Worm (Caenorhabditis elegans) whole organism, L2 larva: ENCODE measurements around the gene K02E2.7.
A peak's percentile ranks its signal among the peaks of the same experiment; 100 is the strongest.

ENCODE experiments used
- F13H6.1 ChIP-seq: sonication (generic microtip); optimal IDR thresholded peaks from 2 replicates; lab custom pipeline; 2016; ENCODE audit warnings: missing genetic modification characterization, missing compliant biosample characterization
- R02D3.7 ChIP-seq: fragments of 150-350 bp; optimal IDR thresholded peaks from 2 replicates; lab custom pipeline; 2014; ENCODE audit warnings: missing biosample characterization, missing genetic modification characterization
- ZK546.5 ChIP-seq: sonication (generic microtip); optimal IDR thresholded peaks from 2 replicates; lab custom pipeline; 2017; ENCODE audit warnings: missing biosample characterization, missing genetic modification characterization
- alr-1 ChIP-seq: fragments of 150-350 bp; optimal IDR thresholded peaks from 2 replicates; lab custom pipeline; 2014; ENCODE audit warnings: missing biosample characterization, missing genetic modification characterization
- aly-2 ChIP-seq: fragments of 150-350 bp; optimal IDR thresholded peaks from 2 replicates; lab custom pipeline; 2014; ENCODE audit warnings: missing biosample characterization, missing genetic modification characterization
- ama-1 ChIP-seq: fragments of 150-350 bp; optimal IDR thresholded peaks from 2 replicates; lab custom pipeline; 2018; ENCODE audit warnings: inconsistent platforms
- blmp-1 ChIP-seq: sonication (generic microtip); optimal IDR thresholded peaks from 2 replicates; lab custom pipeline; 2017; ENCODE audit warnings: missing genetic modification characterization, mild to moderate bottlenecking, missing compliant biosample characterization, antibody characterized with exemption, moderate library complexity; ENCODE audit not compliant: insufficient read depth
- crh-2 ChIP-seq: sonication (generic microtip); optimal IDR thresholded peaks from 2 replicates; lab custom pipeline; 2017; ENCODE audit warnings: missing biosample characterization, missing genetic modification characterization
- elt-1 ChIP-seq: fragments of 150-350 bp; optimal IDR thresholded peaks from 2 replicates; lab custom pipeline; 2014; ENCODE audit warnings: missing biosample characterization, missing genetic modification characterization
- fos-1 ChIP-seq: fragments of 150-350 bp; optimal IDR thresholded peaks from 2 replicates; lab custom pipeline; 2014; ENCODE audit warnings: missing biosample characterization, missing genetic modification characterization
- gmeb-1 ChIP-seq: fragments of 150-350 bp; optimal IDR thresholded peaks from 2 replicates; lab custom pipeline; 2014; ENCODE audit warnings: missing biosample characterization, missing genetic modification characterization
- lin-11 ChIP-seq: fragments of 150-350 bp; sonication (generic microtip); optimal IDR thresholded peaks from 2 replicates; lab custom pipeline; 2014; ENCODE audit warnings: missing biosample characterization, missing genetic modification characterization, inconsistent platforms, mixed read lengths
- lsy-2 ChIP-seq, 2 experiments: fragments of 150-350 bp in 1 of 2; sonication (generic microtip) in 1 of 2; optimal IDR thresholded peaks; 2 replicates each; lab custom pipeline; 2014 to 2017; ENCODE audit warnings: missing biosample characterization in 2 of 2, missing genetic modification characterization in 2 of 2
- mab-5 ChIP-seq: fragments of 150-350 bp; optimal IDR thresholded peaks from 2 replicates; lab custom pipeline; 2014; ENCODE audit warnings: missing biosample characterization, missing genetic modification characterization
- mbf-1 ChIP-seq: sonication (generic microtip); optimal IDR thresholded peaks from 2 replicates; lab custom pipeline; 2017; ENCODE audit warnings: missing biosample characterization, missing genetic modification characterization
- mdl-1 ChIP-seq, 2 experiments: fragments of 150-350 bp in 1 of 2; sonication (generic microtip) in 1 of 2; optimal IDR thresholded peaks; 2 replicates each; lab custom pipeline; 2017; ENCODE audit warnings: missing biosample characterization in 2 of 2, missing genetic modification characterization in 2 of 2
- nhr-11 ChIP-seq: fragments of 150-350 bp; optimal IDR thresholded peaks from 2 replicates; lab custom pipeline; 2014; ENCODE audit warnings: missing biosample characterization, missing genetic modification characterization
- nhr-129 ChIP-seq: fragments of 150-350 bp; optimal IDR thresholded peaks from 2 replicates; lab custom pipeline; 2014; ENCODE audit warnings: missing biosample characterization, missing genetic modification characterization
- nhr-21 ChIP-seq: fragments of 150-350 bp; optimal IDR thresholded peaks from 2 replicates; lab custom pipeline; 2014; ENCODE audit warnings: missing biosample characterization, missing genetic modification characterization
- nhr-23 ChIP-seq: fragments of 150-350 bp; optimal IDR thresholded peaks from 2 replicates; lab custom pipeline; 2014; ENCODE audit warnings: missing biosample characterization, missing genetic modification reagents, missing genetic modification characterization
- nhr-237 ChIP-seq: fragments of 150-350 bp; optimal IDR thresholded peaks from 2 replicates; lab custom pipeline; 2014; ENCODE audit warnings: missing biosample characterization, missing genetic modification characterization
- nhr-25 ChIP-seq: fragments of 150-350 bp; sonication (generic microtip); optimal IDR thresholded peaks from 3 replicates; lab custom pipeline; 2014; ENCODE audit warnings: missing biosample characterization, missing genetic modification characterization
- nhr-6 ChIP-seq: fragments of 150-350 bp; optimal IDR thresholded peaks from 2 replicates; lab custom pipeline; 2014; ENCODE audit warnings: missing biosample characterization, missing genetic modification characterization
- nhr-77 ChIP-seq: fragments of 150-350 bp; optimal IDR thresholded peaks from 2 replicates; lab custom pipeline; 2014; ENCODE audit warnings: missing biosample characterization, missing genetic modification characterization
- sma-3 ChIP-seq: sonication (generic microtip); optimal IDR thresholded peaks from 2 replicates; lab custom pipeline; 2016; ENCODE audit warnings: missing genetic modification reagents, missing genetic modification characterization, missing compliant biosample characterization
- sma-9 ChIP-seq, 2 experiments: fragments of 150-350 bp in 1 of 2; sonication (generic microtip) in 1 of 2; optimal IDR thresholded peaks; 2 replicates each; lab custom pipeline; 2014 to 2016; ENCODE audit warnings: missing genetic modification characterization in 2 of 2, mild to moderate bottlenecking in 1 of 2, missing biosample characterization in 1 of 2, missing compliant biosample characterization in 1 of 2, missing genetic modification reagents in 1 of 2, moderate library complexity in 1 of 2
- snpc-4 ChIP-seq: fragments of 150-350 bp; optimal IDR thresholded peaks from 2 replicates; lab custom pipeline; 2014; ENCODE audit warnings: missing biosample characterization, missing genetic modification characterization
- unc-55 ChIP-seq: fragments of 150-350 bp; sonication (generic microtip); optimal IDR thresholded peaks from 3 replicates; lab custom pipeline; 2014; ENCODE audit warnings: missing biosample characterization, missing genetic modification reagents, missing genetic modification characterization
- unc-62 ChIP-seq: fragments of 150-350 bp; optimal IDR thresholded peaks from 2 replicates; lab custom pipeline; 2014; ENCODE audit warnings: missing biosample characterization, missing genetic modification reagents, missing genetic modification characterization
- zag-1 ChIP-seq: fragments of 150-350 bp; optimal IDR thresholded peaks from 2 replicates; lab custom pipeline; 2014; ENCODE audit warnings: missing biosample characterization, missing genetic modification characterization
- ztf-11 ChIP-seq: sonication (generic microtip); optimal IDR thresholded peaks from 2 replicates; lab custom pipeline; 2017; ENCODE audit warnings: missing biosample characterization, missing genetic modification characterization

The K02E2.7 gene

ce11 chrV:20415415-20415814 lies 28.6 kb upstream of the K02E2.7 start:
- TF ChIP-seq nhr-11 (tag; lab: Kevin White, UChicago) (no peak), zag-1 (tag; lab: Kevin White, UChicago) (no peak), snpc-4 (no peak), fos-1 (tag; lab: Kevin White, UChicago) (peak; percentile 90), sma-3 (GFP tag; lab: Kevin White, UChicago) (peak; percentile 16), blmp-1 (tag; lab: Kevin White, UChicago) (peak; percentile 40), lin-11 (tag; lab: Kevin White, UChicago) (no peak), mbf-1 (tag; lab: Kevin White, UChicago) (no peak), nhr-237 (tag; lab: Kevin White, UChicago) (no peak), nhr-129 (tag; lab: Kevin White, UChicago) (peak; percentile 58), elt-1 (tag; lab: Kevin White, UChicago) (no peak), unc-62 (GFP tag; lab: Kevin White, UChicago) (no peak), nhr-25 (tag; lab: Kevin White, UChicago) (peak; percentile 42), sma-9 (GFP tag; optimal IDR thresholded peaks at IDR 0.05; lab: Kevin White, UChicago) (peak; percentile 17), sma-9 (tag; optimal IDR thresholded peaks at IDR 0.05; lab: Kevin White, UChicago) (no peak)
- TF ChIP-seq, all 48 proteins: peak for 6

ce11 chrV:20413936-20414335 lies 27.1 kb upstream of the K02E2.7 start:
- TF ChIP-seq unc-62 (GFP tag; lab: Kevin White, UChicago) (no peak), unc-55 (peak; percentile 52)

ce11 chrV:20413426-20413825 lies 26.6 kb upstream of the K02E2.7 start:
- no peak for TF ChIP-seq snpc-4
- TF ChIP-seq gmeb-1 (tag; lab: Kevin White, UChicago): peak; percentile 43
- peak in 1 of 2 experiments; percentile 0 for TF ChIP-seq mdl-1 (tag; optimal IDR thresholded peaks at IDR 0.05; lab: Kevin White, UChicago)
- peak; percentile 80 for TF ChIP-seq sma-9 (GFP tag; optimal IDR thresholded peaks at IDR 0.05; lab: Kevin White, UChicago)
- no peak for TF ChIP-seq sma-9 (tag; optimal IDR thresholded peaks at IDR 0.05; lab: Kevin White, UChicago)
- peak; percentile 28 for TF ChIP-seq nhr-21 (tag; lab: Kevin White, UChicago)
- TF ChIP-seq unc-62 (GFP tag; lab: Kevin White, UChicago): no peak
- peak; percentile 95 for TF ChIP-seq fos-1 (tag; lab: Kevin White, UChicago)
- peak; percentile 37 for TF ChIP-seq nhr-129 (tag; lab: Kevin White, UChicago)
- TF ChIP-seq lin-11 (tag; lab: Kevin White, UChicago): no peak
- no peak for TF ChIP-seq R02D3.7 (tag; lab: Kevin White, UChicago)
- no peak for TF ChIP-seq aly-2 (tag; lab: Kevin White, UChicago)
- no peak for TF ChIP-seq sma-3 (GFP tag; lab: Kevin White, UChicago)
- peak; percentile 28 for TF ChIP-seq F13H6.1
- peak; percentile 40 for TF ChIP-seq crh-2 (tag; lab: Kevin White, UChicago)

ce11 chrV:20412225-20412624 lies 25.4 kb upstream of the K02E2.7 start:
- TF ChIP-seq nhr-21 (tag; lab: Kevin White, UChicago) (peak; percentile 28), nhr-237 (tag; lab: Kevin White, UChicago) (no peak), R02D3.7 (tag; lab: Kevin White, UChicago) (no peak), zag-1 (tag; lab: Kevin White, UChicago) (no peak), sma-3 (GFP tag; lab: Kevin White, UChicago) (peak; percentile 28), sma-9 (GFP tag; optimal IDR thresholded peaks at IDR 0.05; lab: Kevin White, UChicago) (peak; percentile 72), sma-9 (tag; optimal IDR thresholded peaks at IDR 0.05; lab: Kevin White, UChicago) (no peak), fos-1 (tag; lab: Kevin White, UChicago) (peak; percentile 84)
- TF ChIP-seq, all 48 proteins: peak for 4

- TF ChIP-seq zag-1 (tag; lab: Kevin White, UChicago): no peak
- no peak for TF ChIP-seq alr-1 (tag; lab: Kevin White, UChicago)
- no peak for TF ChIP-seq fos-1 (tag; lab: Kevin White, UChicago)
- TF ChIP-seq nhr-23 (tag; lab: Kevin White, UChicago): no peak
- TF ChIP-seq nhr-129 (tag; lab: Kevin White, UChicago): no peak
- no peak for TF ChIP-seq elt-1 (tag; lab: Kevin White, UChicago)
- no peak for TF ChIP-seq ama-1 (lab: Kevin White, UChicago)
- TF ChIP-seq nhr-77 (tag; lab: Kevin White, UChicago): no peak
- no peak for TF ChIP-seq nhr-21 (tag; lab: Kevin White, UChicago)
These were observed 24.8 kb upstream of the K02E2.7 start, which contains the start of gene F53H2.3 for ce11 chrV:20411659-20412058. Gene F53H2.3, minus strand, starts transcription at chrV:20411759.

DNA sequence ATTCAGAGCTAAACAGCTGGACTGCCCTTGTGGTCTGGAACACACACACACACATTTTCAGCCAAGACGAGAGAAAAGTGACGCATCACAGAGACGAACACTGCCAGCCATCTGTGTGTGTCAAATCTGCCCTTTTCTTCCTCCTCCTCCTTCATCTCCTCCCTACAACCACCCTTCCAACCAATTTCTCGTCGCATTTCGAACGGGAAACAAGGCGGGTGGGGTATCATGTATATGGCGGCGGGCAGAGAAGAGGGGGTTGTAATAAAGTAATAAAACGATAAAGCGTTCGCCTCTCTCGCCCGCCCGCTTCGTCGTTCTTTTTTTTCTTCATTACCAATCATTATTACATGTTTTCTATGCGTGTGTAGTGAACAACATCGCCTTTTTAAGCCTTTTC lies 23.4 kb upstream of the K02E2.7 start:
- TF ChIP-seq nhr-23 (tag; lab: Kevin White, UChicago) (no peak), nhr-237 (tag; lab: Kevin White, UChicago) (no peak), unc-55 (no peak), lsy-2 (tag; optimal IDR thresholded peaks at IDR 0.05; lab: Kevin White, UChicago) (no peak), ZK546.5 (tag; lab: Kevin White, UChicago) (no peak), nhr-6 (tag; lab: Kevin White, UChicago) (no peak), gmeb-1 (tag; lab: Kevin White, UChicago) (no peak), mab-5 (tag; lab: Kevin White, UChicago) (no peak), unc-62 (GFP tag; lab: Kevin White, UChicago) (no peak), zag-1 (tag; lab: Kevin White, UChicago) (no peak), sma-9 (GFP tag; optimal IDR thresholded peaks at IDR 0.05; lab: Kevin White, UChicago) (no peak), sma-9 (tag; optimal IDR thresholded peaks at IDR 0.05; lab: Kevin White, UChicago) (no peak), ztf-11 (no peak), nhr-77 (tag; lab: Kevin White, UChicago) (no peak)
